Fruit fly (Drosophila melanogaster): ENCODE data around the gene ranshi.

dm6 chr3R:8773135-8773534 lies 43.6 kb upstream of the ranshi start, which contains the start of gene CG34301:
- TF ChIP-seq pan (optimal IDR thresholded peaks at IDR 0.05) (no peak), Dll (optimal IDR thresholded peaks at IDR 0.05) (no peak), usp (GFP tag; optimal IDR thresholded peaks at IDR 0.05) (no peak)

All from whole organism.